Worm (Caenorhabditis elegans) whole organism, L4 larva: ENCODE measurements around the gene tbx-35.

Experiments used
- F26F4.8 ChIP-seq: fragments of 200-800 bp; sonication (Bioruptor generic); conservative IDR thresholded peaks from 2 replicates; pipeline ENCODE4 v1.3.6; 2022; ENCODE audit warnings: missing genetic modification characterization, missing compliant biosample characterization
- F37D6.2 ChIP-seq: sonication (generic microtip); optimal IDR thresholded peaks from 2 replicates; lab custom pipeline; 2016; ENCODE audit warnings: mild to moderate bottlenecking, missing genetic modification characterization, missing compliant biosample characterization
- Y75B8A.6 ChIP-seq: fragments of 200-800 bp; sonication (Bioruptor generic); IDR thresholded peaks from 2 replicates; pipeline ENCODE4 v1.3.6; 2022; ENCODE audit warnings: missing genetic modification reagents, missing genetic modification characterization, missing compliant biosample characterization
- ZK337.2 ChIP-seq: fragments of 200-800 bp; sonication (Bioruptor generic); IDR thresholded peaks from 2 replicates; pipeline ENCODE4 v1.3.6; 2022; ENCODE audit warnings: missing genetic modification reagents, missing genetic modification characterization, missing compliant biosample characterization
- ZK546.5 ChIP-seq, 2 experiments: sonication (generic microtip); optimal IDR thresholded peaks; 2 replicates each; lab custom pipeline; 2017; ENCODE audit warnings: missing biosample characterization in 2 of 2, missing genetic modification characterization in 2 of 2
- aha-1 ChIP-seq: fragments of 150-350 bp; peaks from one replicate; lab custom pipeline; 2014; ENCODE audit warnings: missing biosample characterization, missing genetic modification characterization
- aly-2 ChIP-seq: sonication (generic microtip); optimal IDR thresholded peaks from 2 replicates; lab custom pipeline; 2018; ENCODE audit warnings: missing biosample characterization, missing genetic modification characterization
- ceh-20 ChIP-seq: fragments of 200-800 bp; sonication (Bioruptor generic); IDR thresholded peaks from 2 replicates; pipeline ENCODE4 v1.3.6; 2022; ENCODE audit warnings: missing genetic modification reagents, missing genetic modification characterization, missing compliant biosample characterization
- ctbp-1 ChIP-seq: fragments of 200-800 bp; sonication (Bioruptor generic); IDR thresholded peaks from 2 replicates; pipeline ENCODE4 v1.3.6; 2022; ENCODE audit warnings: missing genetic modification reagents, missing genetic modification characterization, missing compliant biosample characterization
- daf-12 ChIP-seq: fragments of 150-350 bp; optimal IDR thresholded peaks from 2 replicates; lab custom pipeline; 2014; ENCODE audit warnings: missing biosample characterization, missing genetic modification reagents, missing genetic modification characterization
- daf-16 ChIP-seq, 3 experiments: sonication (generic microtip); optimal IDR thresholded peaks; 2 replicates each; lab custom pipeline; 2016 to 2017; ENCODE audit warnings: missing genetic modification characterization in 3 of 3, missing genetic modification reagents in 3 of 3, mild to moderate bottlenecking in 2 of 3, missing compliant biosample characterization in 2 of 3, missing biosample characterization in 1 of 3, moderate library complexity in 1 of 3
- daf-19 ChIP-seq: fragments of 200-800 bp; sonication (Bioruptor generic); conservative IDR thresholded peaks from 2 replicates; pipeline ENCODE4 v1.3.6; 2022; ENCODE audit warnings: missing genetic modification characterization, missing compliant biosample characterization
- daf-8 ChIP-seq: fragments of 200-800 bp; sonication (Bioruptor generic); IDR thresholded peaks from 2 replicates; pipeline ENCODE4 v1.3.6; 2022; ENCODE audit warnings: missing genetic modification characterization, missing compliant biosample characterization
- dmd-6 ChIP-seq: fragments of 200-800 bp; sonication (Bioruptor generic); IDR thresholded peaks from 2 replicates; pipeline ENCODE4 v1.3.6; 2022; ENCODE audit warnings: missing genetic modification reagents, missing genetic modification characterization, missing compliant biosample characterization
- dpl-1 ChIP-seq: fragments of 150-350 bp; optimal IDR thresholded peaks from 2 replicates; lab custom pipeline; 2014; ENCODE audit warnings: missing biosample characterization, missing genetic modification reagents, missing genetic modification characterization
- duxl-1 ChIP-seq: sonication (generic microtip); optimal IDR thresholded peaks from 2 replicates; lab custom pipeline; 2016; ENCODE audit warnings: mild to moderate bottlenecking, missing genetic modification characterization, moderate library complexity, missing compliant biosample characterization; ENCODE audit not compliant: poor library complexity
- dve-1 ChIP-seq: sonication (generic microtip); optimal IDR thresholded peaks from 2 replicates; lab custom pipeline; 2017; ENCODE audit warnings: antibody characterized with exemption, mild to moderate bottlenecking, missing genetic modification characterization, missing compliant biosample characterization; ENCODE audit not compliant: insufficient read depth
- fkh-10 ChIP-seq: fragments of 150-350 bp; optimal IDR thresholded peaks from 2 replicates; lab custom pipeline; 2014; ENCODE audit warnings: missing biosample characterization, missing genetic modification reagents, missing genetic modification characterization
- fos-1 ChIP-seq: fragments of 150-350 bp; optimal IDR thresholded peaks from 2 replicates; lab custom pipeline; 2014; ENCODE audit warnings: missing biosample characterization, missing genetic modification characterization
- hlh-11 ChIP-seq: fragments of 200-800 bp; sonication (Bioruptor generic); optimal IDR thresholded peaks from 2 replicates; lab custom pipeline; 2018; ENCODE audit warnings: mild to moderate bottlenecking, missing genetic modification characterization, missing compliant biosample characterization
- lin-1 ChIP-seq: fragments of 200-800 bp; sonication (Bioruptor generic); IDR thresholded peaks from 2 replicates; pipeline ENCODE4 v1.3.6; 2022; ENCODE audit warnings: missing genetic modification reagents, missing genetic modification characterization, missing compliant biosample characterization
- lin-13 ChIP-seq: fragments of 150-350 bp; optimal IDR thresholded peaks from 2 replicates; lab custom pipeline; 2014; ENCODE audit warnings: missing biosample characterization, missing genetic modification reagents, missing genetic modification characterization
- lsy-2 ChIP-seq, 2 experiments: fragments of 150-350 bp in 1 of 2; sonication (generic microtip) in 1 of 2; optimal IDR thresholded peaks; 2 replicates each; lab custom pipeline; 2014 to 2017; ENCODE audit warnings: missing biosample characterization in 2 of 2, missing genetic modification characterization in 2 of 2
- madf-5 ChIP-seq, 2 experiments: fragments of 200-800 bp; sonication (Bioruptor generic); IDR thresholded peaks; 2 replicates each; pipeline ENCODE4 v1.3.6; 2022; ENCODE audit warnings: missing compliant biosample characterization in 2 of 2, missing genetic modification characterization in 2 of 2
- madf-9 ChIP-seq: fragments of 200-800 bp; sonication (Bioruptor generic); conservative IDR thresholded peaks from 2 replicates; pipeline ENCODE4 v1.3.6; 2022; ENCODE audit warnings: missing genetic modification reagents, missing genetic modification characterization, missing compliant biosample characterization
- mdl-1 ChIP-seq, 2 experiments: fragments of 150-350 bp in 1 of 2; sonication (generic microtip) in 1 of 2; optimal IDR thresholded peaks; 2 replicates each; lab custom pipeline; 2014 to 2017; ENCODE audit warnings: missing biosample characterization in 2 of 2, missing genetic modification characterization in 2 of 2
- mxl-2 ChIP-seq: fragments of 200-800 bp; sonication (Bioruptor generic); conservative IDR thresholded peaks from 2 replicates; pipeline ENCODE4 v1.3.6; 2022; ENCODE audit warnings: missing genetic modification reagents, missing genetic modification characterization, missing compliant biosample characterization
- mxl-3 ChIP-seq: fragments of 200-800 bp; sonication (Bioruptor generic); optimal IDR thresholded peaks from 2 replicates; lab custom pipeline; 2018; ENCODE audit warnings: mild to moderate bottlenecking, missing genetic modification characterization, missing compliant biosample characterization
- nhr-10 ChIP-seq: fragments of 150-350 bp; optimal IDR thresholded peaks from 2 replicates; lab custom pipeline; 2014; ENCODE audit warnings: missing biosample characterization, missing genetic modification characterization
- nhr-11 ChIP-seq: fragments of 150-350 bp; optimal IDR thresholded peaks from 2 replicates; lab custom pipeline; 2014; ENCODE audit warnings: missing biosample characterization, missing genetic modification characterization
- nhr-25 ChIP-seq: sonication (generic microtip); optimal IDR thresholded peaks from 2 replicates; lab custom pipeline; 2017; ENCODE audit warnings: missing genetic modification characterization, mild to moderate bottlenecking, missing compliant biosample characterization, antibody characterized with exemption, moderate library complexity, borderline replicate concordance; ENCODE audit not compliant: insufficient read depth
- nhr-28 ChIP-seq: fragments of 150-350 bp; optimal IDR thresholded peaks from 2 replicates; lab custom pipeline; 2014; ENCODE audit warnings: missing biosample characterization, missing genetic modification characterization
- nhr-41 ChIP-seq: fragments of 200-800 bp; sonication (Bioruptor generic); IDR thresholded peaks from 2 replicates; pipeline ENCODE4 v1.3.6; 2022; ENCODE audit warnings: missing genetic modification reagents, missing genetic modification characterization, missing compliant biosample characterization
- nhr-42 ChIP-seq: fragments of 200-800 bp; sonication (Bioruptor generic); IDR thresholded peaks from 2 replicates; pipeline ENCODE4 v1.3.6; 2022; ENCODE audit warnings: missing genetic modification characterization, missing compliant biosample characterization
- nhr-76 ChIP-seq: fragments of 150-350 bp; optimal IDR thresholded peaks from 2 replicates; lab custom pipeline; 2014; ENCODE audit warnings: missing biosample characterization, missing genetic modification characterization
- nhr-77 ChIP-seq: fragments of 150-350 bp; optimal IDR thresholded peaks from 2 replicates; lab custom pipeline; 2014; ENCODE audit warnings: missing biosample characterization, missing genetic modification characterization
- pqm-1 ChIP-seq: sonication (generic microtip); optimal IDR thresholded peaks from 2 replicates; lab custom pipeline; 2017; ENCODE audit warnings: missing biosample characterization, missing genetic modification characterization
- rbr-2 ChIP-seq: sonication (generic microtip); optimal IDR thresholded peaks from 2 replicates; lab custom pipeline; 2016; ENCODE audit warnings: missing genotype, missing genetic modification characterization, missing compliant biosample characterization
- saeg-2 ChIP-seq: fragments of 200-800 bp; sonication (Bioruptor generic); IDR thresholded peaks from 2 replicates; pipeline ENCODE4 v1.3.6; 2022; ENCODE audit warnings: missing genetic modification reagents, missing genetic modification characterization, missing compliant biosample characterization
- sdz-12 ChIP-seq: fragments of 200-800 bp; sonication (Bioruptor generic); optimal IDR thresholded peaks from 2 replicates; lab custom pipeline; 2018; ENCODE audit warnings: mild to moderate bottlenecking, missing genetic modification characterization, missing compliant biosample characterization
- tra-1 ChIP-seq: fragments of 200-800 bp; sonication (Bioruptor generic); IDR thresholded peaks from 2 replicates; pipeline ENCODE4 v1.3.6; 2022; ENCODE audit warnings: missing genetic modification reagents, missing genetic modification characterization, missing compliant biosample characterization
- zfp-3 ChIP-seq: fragments of 200-800 bp; sonication (Bioruptor generic); conservative IDR thresholded peaks from 2 replicates; pipeline ENCODE4 v1.3.6; 2022; ENCODE audit warnings: missing genetic modification reagents, missing genetic modification characterization, missing compliant biosample characterization
- ztf-7 ChIP-seq: fragments of 150-350 bp; optimal IDR thresholded peaks from 2 replicates; lab custom pipeline; 2014; ENCODE audit warnings: missing biosample characterization, missing genetic modification characterization

The tbx-35 gene

ce11 chrII:5515542-5515941 lies 9.7 kb downstream of the tbx-35 start, which contains the start of gene ZK177.3:
Gene ZK177.3 (plus strand): TSS chrII:5515842.
- TF ChIP-seq Y75B8A.6 (GFP tag; lab: Robert Waterston, UW) (no peak), sdz-12 (GFP tag; lab: Kevin White, UChicago) (no peak), lsy-2 (tag; optimal IDR thresholded peaks at IDR 0.05; lab: Kevin White, UChicago) (no peak), nhr-41 (GFP tag; lab: Robert Waterston, UW) (no peak), ztf-7 (tag; lab: Kevin White, UChicago) (no peak), pqm-1 (peak; percentile 40)

- peak; percentile 46 for TF ChIP-seq aha-1 (tag; lab: Kevin White, UChicago)
- no peak for TF ChIP-seq madf-9 (GFP tag; lab: Robert Waterston, UW)
- TF ChIP-seq fkh-10 (GFP tag; lab: Kevin White, UChicago), result no peak
- TF ChIP-seq ceh-20 (GFP tag; lab: Robert Waterston, UW), result no peak
- peak; percentile 40 for TF ChIP-seq pqm-1
- TF ChIP-seq zfp-3, result no peak
- TF ChIP-seq nhr-25 (tag; lab: Kevin White, UChicago), result no peak
- TF ChIP-seq aly-2 (tag; lab: Kevin White, UChicago), result no peak
Measured at ce11 chrII:5514846-5515245, 10.4 kb downstream of the tbx-35 start, which contains the start of gene sahd-1. Gene sahd-1 (minus strand): TSS chrII:5514945.

- no peak for TF ChIP-seq lin-1 (GFP tag; lab: Robert Waterston, UW)
- no peak for TF ChIP-seq mxl-2
- no peak for TF ChIP-seq nhr-76 (tag; lab: Kevin White, UChicago)
- no peak for TF ChIP-seq daf-12 (tag; lab: Kevin White, UChicago)
- TF ChIP-seq nhr-77 (tag; lab: Kevin White, UChicago), result peak; percentile 76
- peak; percentile 13 for TF ChIP-seq mxl-3
- peak; percentile 77 for TF ChIP-seq dve-1
- TF ChIP-seq dpl-1, result no peak
- TF ChIP-seq F37D6.2 (tag; lab: Kevin White, UChicago), result no peak
- no peak for TF ChIP-seq nhr-42 (GFP tag; lab: Robert Waterston, UW)
- peak; percentile 65 for TF ChIP-seq hlh-11 (tag; lab: Kevin White, UChicago)
- no peak for TF ChIP-seq daf-16 (GFP tag; optimal IDR thresholded peaks at IDR 0.05; lab: Kevin White, UChicago)
- peak; percentile 44 for TF ChIP-seq daf-16 (tag; optimal IDR thresholded peaks at IDR 0.05; lab: Kevin White, UChicago)
- no peak for TF ChIP-seq mdl-1 (tag; optimal IDR thresholded peaks at IDR 0.05; lab: Kevin White, UChicago)
- TF ChIP-seq ZK337.2 (GFP tag; lab: Robert Waterston, UW), result no peak
- TF ChIP-seq nhr-28 (tag; lab: Kevin White, UChicago), result peak; percentile 76
- no peak for TF ChIP-seq fkh-10 (GFP tag; lab: Kevin White, UChicago)
- TF ChIP-seq tra-1 (GFP tag; lab: Robert Waterston, UW), result peak; percentile 82; the same call in 1 of the 2 replicates
- TF ChIP-seq pqm-1, result peak; percentile 86
- TF ChIP-seq dmd-6 (GFP tag; lab: Robert Waterston, UW), result peak; percentile 94
- TF ChIP-seq madf-5 (GFP tag; IDR thresholded peaks at IDR 0.05; lab: Robert Waterston, UW), result no peak
Measured at ce11 chrII:5512473-5513097, 12.6 kb downstream of the tbx-35 start.

- TF ChIP-seq daf-19 (no peak), madf-9 (GFP tag; lab: Robert Waterston, UW) (0 out of 2 replicates have a peak, but pooled peaks have one; percentile 41), F26F4.8 (no peak), fos-1 (tag; lab: Kevin White, UChicago) (no peak), duxl-1 (tag; lab: Kevin White, UChicago) (peak; percentile 17), lin-13 (GFP tag; lab: Kevin White, UChicago) (no peak), ZK546.5 (tag; optimal IDR thresholded peaks at IDR 0.05; lab: Kevin White, UChicago) (no peak), rbr-2 (tag; lab: Kevin White, UChicago) (peak; percentile 2), ctbp-1 (GFP tag; lab: Robert Waterston, UW) (no peak), nhr-25 (tag; lab: Kevin White, UChicago) (no peak), nhr-10 (tag; lab: Kevin White, UChicago) (no peak), nhr-11 (no peak), daf-8 (GFP tag; lab: Robert Waterston, UW) (no peak), saeg-2 (GFP tag; lab: Robert Waterston, UW) (no peak), mxl-2 (no peak)
Measured at ce11 chrII:5511417-5512353, 13.5 kb downstream of the tbx-35 start.
